Worm (Caenorhabditis elegans) whole organism, L4 larva: ENCODE data around the gene twk-25.
A peak's percentile ranks its signal among the peaks of the same experiment; 100 is the strongest.

ENCODE experiments used
- F10B5.3 ChIP-seq: sonication (generic microtip); optimal IDR thresholded peaks from 2 replicates; lab custom pipeline; 2016; ENCODE audit warnings: mild to moderate bottlenecking, missing genetic modification characterization, missing compliant biosample characterization
- F44E2.7 ChIP-seq: fragments of 200-800 bp; sonication (Bioruptor generic); IDR thresholded peaks from 2 replicates; pipeline ENCODE4 v2.1.2; 2022; ENCODE audit warnings: missing genetic modification characterization, missing compliant biosample characterization
- F49E8.2 ChIP-seq: sonication (generic microtip); optimal IDR thresholded peaks from 2 replicates; lab custom pipeline; 2016; ENCODE audit warnings: missing compliant biosample characterization, mild to moderate bottlenecking, missing genetic modification characterization, borderline replicate concordance
- Y105C5A.15 ChIP-seq: fragments of 200-800 bp; sonication (Bioruptor generic); IDR thresholded peaks from 2 replicates; pipeline ENCODE4 v1.3.6; 2022; ENCODE audit warnings: missing genetic modification characterization, missing compliant biosample characterization
- Y48G9A.11 ChIP-seq: fragments of 200-800 bp; sonication (Bioruptor generic); IDR thresholded peaks from 2 replicates; pipeline ENCODE4 v1.3.6; 2022; ENCODE audit warnings: missing genetic modification reagents, missing genetic modification characterization, missing compliant biosample characterization
- aha-1 ChIP-seq: fragments of 150-350 bp; peaks from one replicate; lab custom pipeline; 2014; ENCODE audit warnings: missing biosample characterization, missing genetic modification characterization
- ama-1 ChIP-seq: fragments of 150-350 bp; optimal IDR thresholded peaks from 2 replicates; lab custom pipeline; 2014; ENCODE audit warnings: inconsistent platforms, mixed read lengths
- ceh-28 ChIP-seq: fragments of 150-350 bp; optimal IDR thresholded peaks from 2 replicates; lab custom pipeline; 2014; ENCODE audit warnings: missing biosample characterization, missing genetic modification reagents, missing genetic modification characterization
- ceh-62 ChIP-seq: sonication (generic microtip); optimal IDR thresholded peaks from 2 replicates; lab custom pipeline; 2017; ENCODE audit warnings: missing biosample characterization, missing genetic modification characterization
- ces-1 ChIP-seq: fragments of 150-350 bp; sonication (generic microtip); optimal IDR thresholded peaks from 4 replicates; lab custom pipeline; 2014; ENCODE audit warnings: missing biosample characterization, missing genetic modification reagents, missing genetic modification characterization
- dmd-6 ChIP-seq: fragments of 200-800 bp; sonication (Bioruptor generic); IDR thresholded peaks from 2 replicates; pipeline ENCODE4 v1.3.6; 2022; ENCODE audit warnings: missing genetic modification reagents, missing genetic modification characterization, missing compliant biosample characterization
- duxl-1 ChIP-seq: sonication (generic microtip); optimal IDR thresholded peaks from 2 replicates; lab custom pipeline; 2016; ENCODE audit warnings: mild to moderate bottlenecking, missing genetic modification characterization, moderate library complexity, missing compliant biosample characterization; ENCODE audit not compliant: poor library complexity
- fos-1 ChIP-seq: fragments of 150-350 bp; optimal IDR thresholded peaks from 2 replicates; lab custom pipeline; 2014; ENCODE audit warnings: missing biosample characterization, missing genetic modification characterization
- gei-8 ChIP-seq: fragments of 200-800 bp; sonication (Bioruptor generic); optimal IDR thresholded peaks from 2 replicates; lab custom pipeline; 2018; ENCODE audit warnings: mild to moderate bottlenecking, missing genetic modification characterization, missing compliant biosample characterization
- hlh-11 ChIP-seq: fragments of 200-800 bp; sonication (Bioruptor generic); optimal IDR thresholded peaks from 2 replicates; lab custom pipeline; 2018; ENCODE audit warnings: mild to moderate bottlenecking, missing genetic modification characterization, missing compliant biosample characterization
- hlh-30 ChIP-seq: sonication (generic microtip); optimal IDR thresholded peaks from 2 replicates; lab custom pipeline; 2017; ENCODE audit warnings: antibody characterized with exemption, mild to moderate bottlenecking, missing genetic modification characterization, missing compliant biosample characterization; ENCODE audit not compliant: insufficient read depth
- lin-1 ChIP-seq: fragments of 200-800 bp; sonication (Bioruptor generic); IDR thresholded peaks from 2 replicates; pipeline ENCODE4 v1.3.6; 2022; ENCODE audit warnings: missing genetic modification reagents, missing genetic modification characterization, missing compliant biosample characterization
- lin-38 ChIP-seq: fragments of 200-800 bp; sonication (Bioruptor generic); IDR thresholded peaks from 2 replicates; pipeline ENCODE4 v1.3.6; 2022; ENCODE audit warnings: missing genetic modification reagents, missing genetic modification characterization, missing compliant biosample characterization
- lin-39 ChIP-seq: fragments of 150-350 bp; optimal IDR thresholded peaks from 2 replicates; lab custom pipeline; 2014; ENCODE audit warnings: missing biosample characterization, missing genetic modification reagents, missing genetic modification characterization
- madf-9 ChIP-seq: fragments of 200-800 bp; sonication (Bioruptor generic); conservative IDR thresholded peaks from 2 replicates; pipeline ENCODE4 v1.3.6; 2022; ENCODE audit warnings: missing genetic modification reagents, missing genetic modification characterization, missing compliant biosample characterization
- mdl-1 ChIP-seq, 2 experiments: fragments of 150-350 bp in 1 of 2; sonication (generic microtip) in 1 of 2; optimal IDR thresholded peaks; 2 replicates each; lab custom pipeline; 2014 to 2017; ENCODE audit warnings: missing biosample characterization in 2 of 2, missing genetic modification characterization in 2 of 2
- mxl-2 ChIP-seq: fragments of 200-800 bp; sonication (Bioruptor generic); conservative IDR thresholded peaks from 2 replicates; pipeline ENCODE4 v1.3.6; 2022; ENCODE audit warnings: missing genetic modification reagents, missing genetic modification characterization, missing compliant biosample characterization
- mxl-3 ChIP-seq: fragments of 200-800 bp; sonication (Bioruptor generic); optimal IDR thresholded peaks from 2 replicates; lab custom pipeline; 2018; ENCODE audit warnings: mild to moderate bottlenecking, missing genetic modification characterization, missing compliant biosample characterization
- nhr-111 ChIP-seq: fragments of 200-800 bp; sonication (Bioruptor generic); optimal IDR thresholded peaks from 2 replicates; lab custom pipeline; 2018; ENCODE audit warnings: mild to moderate bottlenecking, missing genetic modification characterization, missing compliant biosample characterization
- nhr-28 ChIP-seq: fragments of 150-350 bp; optimal IDR thresholded peaks from 2 replicates; lab custom pipeline; 2014; ENCODE audit warnings: missing biosample characterization, missing genetic modification characterization
- nhr-41 ChIP-seq: fragments of 200-800 bp; sonication (Bioruptor generic); IDR thresholded peaks from 2 replicates; pipeline ENCODE4 v1.3.6; 2022; ENCODE audit warnings: missing genetic modification reagents, missing genetic modification characterization, missing compliant biosample characterization
- nhr-48 ChIP-seq: sonication (generic microtip); optimal IDR thresholded peaks from 2 replicates; lab custom pipeline; 2016; ENCODE audit warnings: mild to moderate bottlenecking, missing genetic modification characterization, missing compliant biosample characterization
- nhr-77 ChIP-seq: fragments of 150-350 bp; optimal IDR thresholded peaks from 2 replicates; lab custom pipeline; 2014; ENCODE audit warnings: missing biosample characterization, missing genetic modification characterization
- pha-4 ChIP-seq, 2 experiments: fragments of 150-350 bp in 1 of 2; fragments of 200-800 bp in 1 of 2; sonication (Bioruptor generic) in 1 of 2; IDR thresholded peaks in 1 of 2; optimal IDR thresholded peaks in 1 of 2; 2 replicates each; pipeline versions ENCODE4 v1.3.6 to Lab custom; 2014 to 2022; ENCODE audit warnings: missing genetic modification characterization in 2 of 2, missing genetic modification reagents in 2 of 2, missing biosample characterization in 1 of 2, missing compliant biosample characterization in 1 of 2
- php-3 ChIP-seq: fragments of 200-800 bp; sonication (Bioruptor generic); IDR thresholded peaks from 2 replicates; pipeline ENCODE4 v1.3.6; 2022; ENCODE audit warnings: missing genetic modification reagents, missing genetic modification characterization, missing compliant biosample characterization
- saeg-2 ChIP-seq: fragments of 200-800 bp; sonication (Bioruptor generic); IDR thresholded peaks from 2 replicates; pipeline ENCODE4 v1.3.6; 2022; ENCODE audit warnings: missing genetic modification reagents, missing genetic modification characterization, missing compliant biosample characterization
- sdz-12 ChIP-seq: fragments of 200-800 bp; sonication (Bioruptor generic); optimal IDR thresholded peaks from 2 replicates; lab custom pipeline; 2018; ENCODE audit warnings: mild to moderate bottlenecking, missing genetic modification characterization, missing compliant biosample characterization
- snpc-1.2 ChIP-seq: fragments of 200-800 bp; sonication (Bioruptor generic); IDR thresholded peaks from 2 replicates; pipeline ENCODE4 v1.3.6; 2022; ENCODE audit warnings: missing genetic modification reagents, missing genetic modification characterization, missing compliant biosample characterization
- unc-62 ChIP-seq, 3 experiments: fragments of 150-350 bp in 1 of 3; sonication (generic microtip); optimal IDR thresholded peaks in 2 of 3; peaks in 1 of 3; 1 replicate in 1 of 3; 2 replicates in 2 of 3; lab custom pipeline; 2014 to 2017; ENCODE audit warnings: missing biosample characterization in 3 of 3, missing genetic modification characterization in 3 of 3, missing genetic modification reagents in 3 of 3, missing genotype in 1 of 3
- zag-1 ChIP-seq: fragments of 150-350 bp; optimal IDR thresholded peaks from 2 replicates; lab custom pipeline; 2014; ENCODE audit warnings: missing biosample characterization, missing genetic modification characterization
- ztf-11 ChIP-seq: fragments of 150-350 bp; optimal IDR thresholded peaks from 2 replicates; lab custom pipeline; 2014; ENCODE audit warnings: missing biosample characterization, missing genetic modification characterization

Gene twk-25

ce11 chrIV:11497312-11497711 is 7.2 kb upstream of the twk-25 start:
- TF ChIP-seq Y105C5A.15 (0 out of 2 replicates have a peak, but pooled peaks have one; percentile 42), Y48G9A.11 (GFP tag; lab: Robert Waterston, UW) (0 out of 2 replicates have a peak, but pooled peaks have one; percentile 6), lin-38 (GFP tag; lab: Robert Waterston, UW) (peak; percentile 48)

- TF ChIP-seq F44E2.7 (GFP tag; lab: Robert Waterston, UW) (no peak), fos-1 (tag; lab: Kevin White, UChicago) (no peak), mxl-3 (GFP tag; lab: Kevin White, UChicago) (no peak), nhr-77 (tag; lab: Kevin White, UChicago) (no peak), sdz-12 (GFP tag; lab: Kevin White, UChicago) (no peak), nhr-41 (GFP tag; lab: Robert Waterston, UW) (no peak), saeg-2 (GFP tag; lab: Robert Waterston, UW) (no peak), F10B5.3 (no peak), F49E8.2 (tag; lab: Kevin White, UChicago) (no peak), mxl-2 (no peak), ceh-62 (no peak), lin-38 (GFP tag; lab: Robert Waterston, UW) (no peak), snpc-1.2 (GFP tag; lab: Robert Waterston, UW) (no peak)
Observed at ce11 chrIV:11498169-11498568, 6.3 kb upstream of the twk-25 start, which contains the start of gene sms-1. Gene sms-1 (minus strand): TSS chrIV:11498174.

ce11 chrIV:11500421-11500820 is 4.1 kb upstream of the twk-25 start, which contains the start of gene H21P03.10:
Gene H21P03.10 (plus strand): TSS chrIV:11500721.
- TF ChIP-seq nhr-111 (GFP tag; lab: Kevin White, UChicago) (no peak), nhr-28 (tag; lab: Kevin White, UChicago) (no peak), ceh-28 (tag; lab: Kevin White, UChicago) (no peak), duxl-1 (no peak), ces-1 (GFP tag; lab: Kevin White, UChicago) (no peak), lin-1 (GFP tag; lab: Robert Waterston, UW) (no peak), pha-4 (GFP tag; IDR thresholded peaks at IDR 0.05; lab: Robert Waterston, UW) (no peak), pha-4 (tag; optimal IDR thresholded peaks at IDR 0.05; lab: Kevin White, UChicago) (no peak), lin-39 (tag; lab: Kevin White, UChicago) (no peak), php-3 (no peak), mxl-3 (GFP tag; lab: Kevin White, UChicago) (no peak), ztf-11 (no peak), aha-1 (tag; lab: Kevin White, UChicago) (no peak), madf-9 (GFP tag; lab: Robert Waterston, UW) (no peak), unc-62 (GFP tag; optimal IDR thresholded peaks at IDR 0.05 in 1 of 2; lab: Kevin White, UChicago) (no peak), unc-62 (tag; optimal IDR thresholded peaks at IDR 0.05; lab: Kevin White, UChicago) (no peak), F10B5.3 (no peak), gei-8 (GFP tag; lab: Kevin White, UChicago) (no peak)

ce11 chrIV:11503654-11504053 is 862 bp upstream of the twk-25 start:
- TF ChIP-seq nhr-48 (peak; percentile 52), mxl-3 (GFP tag; lab: Kevin White, UChicago) (peak; percentile 29), nhr-111 (GFP tag; lab: Kevin White, UChicago) (no peak), hlh-11 (tag; lab: Kevin White, UChicago) (peak; percentile 38), ama-1 (lab: Kevin White, UChicago) (no peak), gei-8 (GFP tag; lab: Kevin White, UChicago) (peak; percentile 16), dmd-6 (peak; percentile 38; the same call in 1 of the 2 replicates), zag-1 (tag; lab: Kevin White, UChicago) (no peak), hlh-30 (tag; lab: Kevin White, UChicago) (peak; percentile 1), mdl-1 (tag; optimal IDR thresholded peaks at IDR 0.05; lab: Kevin White, UChicago) (peak in 1 of 2 experiments; percentile 20), nhr-28 (tag; lab: Kevin White, UChicago) (peak; percentile 61)
- TF ChIP-seq, all 104 proteins: peak for 8
